Worm (Caenorhabditis elegans) whole organism, midembryonic: Measurements from ENCODE around the gene dpyd-1.
A peak's percentile ranks its signal among the peaks of the same experiment; 100 is the strongest.

Experiments used
- flt-1 ChIP-seq: fragments of 200-800 bp; sonication (Bioruptor generic); IDR thresholded peaks from 2 replicates; pipeline ENCODE4 v1.3.6; 2022; ENCODE audit warnings: missing genetic modification characterization, missing compliant biosample characterization
- med-1 ChIP-seq: sonication (generic microtip); optimal IDR thresholded peaks from 2 replicates; lab custom pipeline; 2017; ENCODE audit warnings: missing genetic modification characterization, mild to moderate bottlenecking, missing compliant biosample characterization, antibody characterized with exemption, missing genetic modification reagents; ENCODE audit not compliant: insufficient read depth
- tab-1 ChIP-seq: fragments of 200-800 bp; sonication (Bioruptor generic); IDR thresholded peaks from 2 replicates; pipeline ENCODE4 v1.3.6; 2022; ENCODE audit warnings: missing genetic modification characterization, missing compliant biosample characterization
- ztf-29 ChIP-seq: fragments of 200-800 bp; sonication (Bioruptor generic); IDR thresholded peaks from 2 replicates; pipeline ENCODE4 v1.3.6; 2022; ENCODE audit warnings: missing genetic modification reagents, missing genetic modification characterization, missing compliant biosample characterization

DNA sequence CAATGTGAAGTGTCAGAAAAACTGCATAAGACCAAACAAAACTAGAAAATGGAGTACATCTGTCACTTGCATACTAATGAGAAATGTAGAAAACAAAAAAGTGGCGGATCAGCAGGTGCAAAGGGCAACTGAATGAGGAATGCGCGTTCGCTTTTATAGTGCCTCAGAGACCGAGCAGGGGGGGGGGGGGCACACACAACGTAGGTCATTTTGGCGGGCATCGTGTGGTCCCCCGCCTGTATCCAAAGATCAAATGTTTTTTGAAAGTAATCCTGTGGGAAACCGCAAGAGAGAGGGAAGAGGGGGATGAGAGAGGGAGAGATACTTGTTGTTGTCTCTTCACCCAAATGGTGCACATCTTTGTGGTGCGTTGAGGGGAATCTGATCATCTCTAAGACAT is 50.7 kb downstream of the dpyd-1 start:
- TF ChIP-seq flt-1 (GFP tag; lab: Robert Waterston, UW) (no peak; the same call in 1 of the 2 replicates), tab-1 (GFP tag; lab: Robert Waterston, UW) (peak; percentile 60; the same call in 1 of the 2 replicates), med-1 (GFP tag; lab: Kevin White, UChicago) (no peak), ztf-29 (no peak)
